Worm (Caenorhabditis elegans): Measurements from ENCODE around the gene ccd-5.

The ccd-5 gene

DNA sequence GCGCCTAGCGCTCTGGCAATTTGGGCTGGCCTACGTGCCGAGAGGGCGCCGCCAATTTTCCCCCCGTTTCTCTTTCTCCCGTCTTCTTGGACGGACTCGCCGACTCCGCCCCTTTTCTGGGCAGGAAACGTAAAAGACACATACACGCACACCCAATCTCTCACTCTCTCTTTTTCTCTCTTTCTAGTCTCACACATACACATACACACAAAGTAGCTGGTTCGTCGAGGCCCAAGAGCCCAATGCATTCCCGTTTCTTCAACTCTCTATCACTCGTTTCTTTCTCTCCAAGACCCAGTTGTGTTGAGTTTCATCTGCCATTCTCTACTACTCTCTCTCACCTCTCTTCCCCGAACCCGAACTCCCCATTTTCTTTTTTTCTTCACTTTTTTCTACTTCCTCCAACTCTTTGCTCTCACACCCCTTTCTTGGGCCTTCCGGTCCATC, 26.4 kb upstream of the ccd-5 start:
- TF ChIP-seq ceh-27 (GFP tag; optimal IDR thresholded peaks at IDR 0.05): peak; percentile 5
- TF ChIP-seq lsy-27 (tag; optimal IDR thresholded peaks at IDR 0.05; ENCODE audit: borderline replicate concordance, insufficient read depth): no peak
- TF ChIP-seq lin-26 (GFP tag; IDR thresholded peaks at IDR 0.05): 0 out of 2 replicates have a peak, but pooled peaks have one; percentile 36
- TF ChIP-seq zfh-2 (GFP tag; conservative IDR thresholded peaks at IDR 0.05): peak; percentile 95
- peak; percentile 67; the same call in 1 of the 2 replicates for TF ChIP-seq nfyb-1 (GFP tag; IDR thresholded peaks at IDR 0.05)
- peak; percentile 58 for TF ChIP-seq lin-40 (tag; optimal IDR thresholded peaks at IDR 0.05)
- peak; percentile 27 for TF ChIP-seq gei-17 (GFP tag; optimal IDR thresholded peaks at IDR 0.05)
- peak; percentile 57 for TF ChIP-seq somi-1 (GFP tag; optimal IDR thresholded peaks at IDR 0.05)
- TF ChIP-seq madf-8 (GFP tag; conservative IDR thresholded peaks at IDR 0.05): no peak
- TF ChIP-seq lin-35 (GFP tag; optimal IDR thresholded peaks at IDR 0.05): peak in 1 of 3 experiments; percentile 5
- no peak for TF ChIP-seq F55B11.4 (tag; optimal IDR thresholded peaks at IDR 0.05; ENCODE audit: borderline replicate concordance, insufficient read depth)
- no peak for TF ChIP-seq snpc-4 (GFP tag; optimal IDR thresholded peaks at IDR 0.05)
- peak in 1 of 4 experiments; percentile 25 for TF ChIP-seq snpc-4 (tag; optimal IDR thresholded peaks at IDR 0.05)
- TF ChIP-seq hlh-12 (tag; optimal IDR thresholded peaks at IDR 0.05): no peak
- TF ChIP-seq B0035.1 (tag; optimal IDR thresholded peaks at IDR 0.05): no peak
- 0 out of 2 replicates have a peak, but pooled peaks have one; percentile 63 for TF ChIP-seq F37B4.10 (GFP tag; IDR thresholded peaks at IDR 0.05)
- TF ChIP-seq K11D2.4 (GFP tag; IDR thresholded peaks at IDR 0.05): 0 out of 2 replicates have a peak, but pooled peaks have one; percentile 12
- TF ChIP-seq chd-7 (tag; optimal IDR thresholded peaks at IDR 0.05): peak; percentile 40
- TF ChIP-seq rec-8 (tag; optimal IDR thresholded peaks at IDR 0.05): no peak
- TF ChIP-seq let-607 (tag; optimal IDR thresholded peaks at IDR 0.05): no peak
- TF ChIP-seq let-526 (GFP tag; IDR thresholded peaks at IDR 0.05): 0 out of 2 replicates have a peak, but pooled peaks have one; percentile 5
- no peak for TF ChIP-seq madf-3 (GFP tag; IDR thresholded peaks at IDR 0.05)
- no peak for TF ChIP-seq mel-28 (tag; optimal IDR thresholded peaks at IDR 0.05; ENCODE audit: borderline replicate concordance)
- TF ChIP-seq attf-5 (GFP tag; optimal IDR thresholded peaks at IDR 0.05): peak; percentile 36
- peak; percentile 60 for TF ChIP-seq egrh-3 (GFP tag; IDR thresholded peaks at IDR 0.05)
- TF ChIP-seq cebp-1 (GFP tag; IDR thresholded peaks at IDR 0.05): no peak
- peak; percentile 58 for TF ChIP-seq cebp-1 (tag; optimal IDR thresholded peaks at IDR 0.05)
- TF ChIP-seq K12H6.12 (tag; optimal IDR thresholded peaks at IDR 0.05): peak; percentile 81
- TF ChIP-seq Y95B8A.8 (GFP tag; IDR thresholded peaks at IDR 0.05): no peak
- TF ChIP-seq lag-1 (GFP tag; IDR thresholded peaks at IDR 0.05): no peak
- TF ChIP-seq repo-1 (tag; optimal IDR thresholded peaks at IDR 0.05): no peak
- peak; percentile 26; the same call in 1 of the 2 replicates for TF ChIP-seq mcd-1 (GFP tag; IDR thresholded peaks at IDR 0.05)
- TF ChIP-seq madf-10 (tag; optimal IDR thresholded peaks at IDR 0.05): peak; percentile 35
- no peak for TF ChIP-seq F22D6.2 (tag; optimal IDR thresholded peaks at IDR 0.05)

DNA sequence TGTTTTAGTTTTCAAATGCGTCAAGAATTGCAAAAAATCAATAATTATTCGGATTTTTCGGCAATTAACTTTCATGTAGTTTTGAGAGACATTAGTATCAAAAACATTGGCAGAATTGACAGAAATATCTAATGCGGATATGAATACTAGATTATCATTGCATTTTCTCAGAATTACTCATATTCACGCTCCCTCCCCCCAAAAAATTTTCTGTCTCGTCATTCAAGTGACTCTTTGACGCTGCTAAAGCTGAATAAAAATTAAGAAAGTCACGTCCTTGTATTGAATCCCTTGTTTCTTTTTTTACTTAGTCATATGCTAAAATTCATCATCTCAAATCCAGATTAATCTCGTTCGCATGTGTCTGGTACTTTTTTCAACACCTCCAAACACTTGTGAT, 24.2 kb upstream of the ccd-5 start:
- TF ChIP-seq F55B11.4 (tag; optimal IDR thresholded peaks at IDR 0.05; ENCODE audit: borderline replicate concordance, insufficient read depth) (no peak), mcd-1 (GFP tag; IDR thresholded peaks at IDR 0.05) (no peak), zim-3 (tag; optimal IDR thresholded peaks at IDR 0.05) (no peak), dpff-1 (tag; optimal IDR thresholded peaks at IDR 0.05) (no peak), Y95B8A.8 (GFP tag; IDR thresholded peaks at IDR 0.05) (no peak), Y53F4B.3 (GFP tag; IDR thresholded peaks at IDR 0.05) (no peak), attf-6 (GFP tag; IDR thresholded peaks at IDR 0.05) (no peak), nfyb-1 (GFP tag; IDR thresholded peaks at IDR 0.05) (no peak), F39B2.1 (GFP tag; IDR thresholded peaks at IDR 0.05) (no peak), B0336.3 (GFP tag; IDR thresholded peaks at IDR 0.05) (no peak), lin-35 (GFP tag; optimal IDR thresholded peaks at IDR 0.05) (no peak), hlh-26 (GFP tag; conservative IDR thresholded peaks at IDR 0.05) (no peak), hrde-1 (tag; optimal IDR thresholded peaks at IDR 0.05; ENCODE audit: borderline replicate concordance) (no peak), F52B5.7 (tag; optimal IDR thresholded peaks at IDR 0.05) (no peak)
